Worm (Caenorhabditis elegans) whole organism, midembryonic: ENCODE data around the gene btb-18.

Source experiments
- T22C8.4 ChIP-seq: fragments of 200-800 bp; sonication (Bioruptor generic); IDR thresholded peaks from 2 replicates; pipeline ENCODE4 v1.3.6; 2022; ENCODE audit warnings: missing genetic modification characterization, missing compliant biosample characterization
- cog-1 ChIP-seq: sonication (generic microtip); optimal IDR thresholded peaks from 2 replicates; lab custom pipeline; 2016; ENCODE audit warnings: missing genetic modification characterization, missing compliant biosample characterization
- flt-1 ChIP-seq: fragments of 200-800 bp; sonication (Bioruptor generic); IDR thresholded peaks from 2 replicates; pipeline ENCODE4 v1.3.6; 2022; ENCODE audit warnings: missing genetic modification characterization, missing compliant biosample characterization
- klf-2 ChIP-seq: fragments of 200-800 bp; sonication (Bioruptor generic); conservative IDR thresholded peaks from 2 replicates; pipeline ENCODE4 v1.3.6; 2022; ENCODE audit warnings: missing genetic modification reagents, missing genetic modification characterization, missing compliant biosample characterization
- med-1 ChIP-seq: sonication (generic microtip); optimal IDR thresholded peaks from 2 replicates; lab custom pipeline; 2017; ENCODE audit warnings: missing genetic modification characterization, mild to moderate bottlenecking, missing compliant biosample characterization, antibody characterized with exemption, missing genetic modification reagents; ENCODE audit not compliant: insufficient read depth
- ref-1 ChIP-seq: fragments of 200-800 bp; sonication (Bioruptor generic); conservative IDR thresholded peaks from 2 replicates; pipeline ENCODE4 v1.3.6; 2022; ENCODE audit warnings: missing genetic modification reagents, missing genetic modification characterization, missing compliant biosample characterization
- tab-1 ChIP-seq: fragments of 200-800 bp; sonication (Bioruptor generic); IDR thresholded peaks from 2 replicates; pipeline ENCODE4 v1.3.6; 2022; ENCODE audit warnings: missing genetic modification characterization, missing compliant biosample characterization
- ztf-23 ChIP-seq: fragments of 200-800 bp; sonication (Bioruptor generic); IDR thresholded peaks from 2 replicates; pipeline ENCODE4 v1.3.6; 2022; ENCODE audit warnings: missing genetic modification reagents, missing genetic modification characterization, missing compliant biosample characterization
- ztf-29 ChIP-seq: fragments of 200-800 bp; sonication (Bioruptor generic); IDR thresholded peaks from 2 replicates; pipeline ENCODE4 v1.3.6; 2022; ENCODE audit warnings: missing genetic modification reagents, missing genetic modification characterization, missing compliant biosample characterization

btb-18 gene

ce11 chrII:3299457-3299856, 1.4 kb downstream of the btb-18 start, which contains the start of gene btb-22:
TSS of gene btb-22 (plus strand) at chrII:3299757.
- TF ChIP-seq cog-1 (tag; lab: Kevin White, UChicago) = no peak
- no peak for TF ChIP-seq flt-1 (GFP tag; lab: Robert Waterston, UW)
- TF ChIP-seq klf-2 = no peak
- TF ChIP-seq ref-1 (GFP tag; lab: Robert Waterston, UW) = no peak
- TF ChIP-seq ztf-23 (GFP tag; lab: Robert Waterston, UW) = no peak
- TF ChIP-seq tab-1 (GFP tag; lab: Robert Waterston, UW) = no peak
- no peak for TF ChIP-seq med-1
- no peak for TF ChIP-seq ztf-29 (GFP tag; lab: Robert Waterston, UW)
- no peak for TF ChIP-seq T22C8.4 (GFP tag; lab: Robert Waterston, UW)

DNA sequence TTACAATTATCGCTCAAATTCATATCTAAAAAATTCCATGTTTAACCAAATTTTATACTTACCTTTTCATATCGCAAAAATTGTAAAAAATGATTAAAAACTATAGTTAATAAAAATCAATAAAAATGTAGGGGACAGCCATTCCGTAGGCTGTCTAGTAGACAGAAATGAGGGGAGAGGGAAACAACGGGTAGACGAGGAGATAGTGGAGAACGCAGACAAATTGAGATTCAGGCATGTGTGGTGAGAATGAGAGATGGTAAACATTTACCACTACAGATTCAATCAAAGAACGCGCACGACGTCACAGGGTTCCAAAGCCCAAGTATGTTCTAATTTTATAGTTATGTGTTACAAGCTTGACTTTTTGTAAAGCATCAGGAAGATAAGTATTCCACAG, 5.6 kb downstream of the btb-18 start:
- TF ChIP-seq ztf-29 (GFP tag; lab: Robert Waterston, UW) = no peak
- peak; percentile 12 for TF ChIP-seq cog-1 (tag; lab: Kevin White, UChicago)
- no peak for TF ChIP-seq klf-2
- peak; percentile 32; the same call in 1 of the 2 replicates for TF ChIP-seq T22C8.4 (GFP tag; lab: Robert Waterston, UW)
- no peak for TF ChIP-seq flt-1 (GFP tag; lab: Robert Waterston, UW)

DNA sequence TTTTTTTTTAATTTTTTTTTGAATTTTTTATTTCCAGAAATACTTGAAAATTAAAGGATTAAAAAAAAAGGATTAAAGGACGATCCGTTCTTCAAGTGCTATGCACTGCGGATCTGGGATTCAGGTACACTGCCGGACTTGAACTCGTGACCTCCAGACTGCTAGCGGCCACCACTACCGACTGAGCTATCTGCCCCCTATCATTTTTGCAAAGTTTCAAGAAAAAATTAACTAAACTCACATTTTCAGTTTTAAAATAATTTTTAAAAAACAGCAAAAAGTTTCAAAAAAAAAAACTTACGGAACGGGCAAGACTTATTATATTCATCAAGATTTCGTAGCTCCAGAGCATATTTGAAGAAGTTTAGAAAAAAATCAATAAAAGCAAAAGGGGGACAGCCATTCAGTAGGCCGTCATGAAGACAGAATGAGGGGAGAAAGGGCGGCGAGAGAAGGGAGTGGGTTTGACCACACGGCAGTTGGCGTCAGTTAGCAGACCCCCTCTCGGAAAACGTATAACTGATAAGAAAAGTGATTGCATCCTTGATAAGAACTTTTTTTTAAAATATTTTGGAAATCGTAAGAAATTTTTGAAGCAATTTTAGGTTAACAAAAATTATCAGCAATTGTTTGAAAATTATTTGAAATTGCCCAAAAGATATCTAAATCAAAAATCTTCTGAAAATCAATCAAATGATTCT, 13.1 kb downstream of the btb-18 start:
- TF ChIP-seq T22C8.4 (GFP tag; lab: Robert Waterston, UW) (peak; percentile 48), med-1 (no peak)

DNA sequence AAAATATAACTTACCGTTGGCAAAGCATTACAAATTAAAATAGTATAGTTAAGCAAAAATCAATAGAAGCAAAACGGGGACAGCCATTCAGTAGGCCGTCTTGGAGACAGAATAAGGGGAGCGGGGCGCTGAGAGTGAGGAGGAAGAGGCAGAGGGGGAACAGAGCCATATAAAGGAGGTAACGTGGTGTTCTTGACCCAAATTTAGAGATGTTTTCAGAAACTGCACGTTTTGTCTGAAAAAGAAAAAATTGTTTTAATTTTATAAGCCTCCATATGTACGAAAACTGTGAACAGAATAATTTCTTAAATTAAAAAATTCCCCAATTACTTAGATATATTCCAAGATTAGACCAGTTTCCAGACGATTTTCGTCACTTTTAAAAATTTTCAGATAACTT, 15.4 kb downstream of the btb-18 start, which contains the start of gene F39E9.6:
F39E9.6 (minus strand) TSS at position 101 of the 400 bp plus-strand sequence.
- no peak for TF ChIP-seq klf-2
- TF ChIP-seq ztf-23 (GFP tag; lab: Robert Waterston, UW) = no peak
- TF ChIP-seq T22C8.4 (GFP tag; lab: Robert Waterston, UW) = no peak
- no peak for TF ChIP-seq med-1
- no peak for TF ChIP-seq ref-1 (GFP tag; lab: Robert Waterston, UW)
- no peak for TF ChIP-seq cog-1 (tag; lab: Kevin White, UChicago)
- TF ChIP-seq ztf-29 (GFP tag; lab: Robert Waterston, UW) = no peak
- no peak for TF ChIP-seq tab-1 (GFP tag; lab: Robert Waterston, UW)
- TF ChIP-seq flt-1 (GFP tag; lab: Robert Waterston, UW) = no peak

- TF ChIP-seq cog-1 (tag; lab: Kevin White, UChicago) (no peak), ztf-23 (GFP tag; lab: Robert Waterston, UW) (no peak), ztf-29 (GFP tag; lab: Robert Waterston, UW) (no peak), klf-2 (no peak), flt-1 (GFP tag; lab: Robert Waterston, UW) (no peak), ref-1 (GFP tag; lab: Robert Waterston, UW) (no peak), tab-1 (GFP tag; lab: Robert Waterston, UW) (no peak), med-1 (no peak), T22C8.4 (GFP tag; lab: Robert Waterston, UW) (no peak)
These were observed 20.8 kb downstream of the btb-18 start for ce11 chrII:3318839-3319238.

DNA sequence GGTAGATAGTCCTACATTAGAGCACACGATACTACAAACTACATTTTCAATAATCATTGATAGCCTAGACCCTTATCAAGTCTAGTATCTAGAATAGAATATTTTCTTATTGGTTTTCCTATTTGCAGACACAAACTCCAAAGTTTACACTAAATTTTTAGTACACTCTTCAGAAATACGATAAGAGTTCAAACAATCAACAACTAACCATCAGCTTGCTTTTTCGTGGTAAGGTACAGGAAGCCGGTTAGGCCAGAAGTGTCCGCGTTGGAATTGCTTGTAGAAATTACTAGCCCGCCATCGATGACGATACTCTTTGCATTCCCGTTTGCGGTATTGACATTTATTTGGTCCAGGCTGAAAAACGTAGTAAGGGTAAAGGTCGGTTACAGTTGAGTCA, 24.2 kb downstream of the btb-18 start, which contains the start of gene Y46D2A.1:
Y46D2A.1 (plus strand) TSS at position 301 of the 400 bp plus-strand sequence.
- TF ChIP-seq klf-2 (no peak), tab-1 (GFP tag; lab: Robert Waterston, UW) (no peak), ztf-29 (GFP tag; lab: Robert Waterston, UW) (no peak), cog-1 (tag; lab: Kevin White, UChicago) (no peak), ztf-23 (GFP tag; lab: Robert Waterston, UW) (no peak), ref-1 (GFP tag; lab: Robert Waterston, UW) (no peak), med-1 (no peak), flt-1 (GFP tag; lab: Robert Waterston, UW) (no peak), T22C8.4 (GFP tag; lab: Robert Waterston, UW) (no peak)

ce11 chrII:3323179-3323578, 25.2 kb downstream of the btb-18 start, which contains the start of gene Y46D2A.2:
TSS of gene Y46D2A.2 (minus strand) at chrII:3323279.
- no peak for TF ChIP-seq ref-1 (GFP tag; lab: Robert Waterston, UW)
- TF ChIP-seq flt-1 (GFP tag; lab: Robert Waterston, UW) = no peak
- no peak for TF ChIP-seq ztf-29 (GFP tag; lab: Robert Waterston, UW)
- TF ChIP-seq cog-1 (tag; lab: Kevin White, UChicago) = no peak
- no peak for TF ChIP-seq klf-2
- TF ChIP-seq ztf-23 (GFP tag; lab: Robert Waterston, UW) = no peak
- TF ChIP-seq med-1 = no peak
- TF ChIP-seq tab-1 (GFP tag; lab: Robert Waterston, UW) = no peak
- TF ChIP-seq T22C8.4 (GFP tag; lab: Robert Waterston, UW) = no peak

- no peak for TF ChIP-seq ztf-23 (GFP tag; lab: Robert Waterston, UW)
- no peak for TF ChIP-seq ztf-29 (GFP tag; lab: Robert Waterston, UW)
- no peak for TF ChIP-seq flt-1 (GFP tag; lab: Robert Waterston, UW)
- no peak for TF ChIP-seq cog-1 (tag; lab: Kevin White, UChicago)
These were observed 29.1 kb downstream of the btb-18 start, which contains the start of gene Y46D2A.3 for ce11 chrII:3327104-3327503. TSS of gene Y46D2A.3 (minus strand) at chrII:3327204.

- TF ChIP-seq flt-1 (GFP tag; lab: Robert Waterston, UW) (no peak), ztf-29 (GFP tag; lab: Robert Waterston, UW) (no peak), T22C8.4 (GFP tag; lab: Robert Waterston, UW) (no peak), ref-1 (GFP tag; lab: Robert Waterston, UW) (no peak), tab-1 (GFP tag; lab: Robert Waterston, UW) (no peak), ztf-23 (GFP tag; lab: Robert Waterston, UW) (no peak), cog-1 (tag; lab: Kevin White, UChicago) (no peak), klf-2 (no peak), med-1 (no peak)
These were observed 34.0 kb downstream of the btb-18 start, which contains the start of gene irld-27 for ce11 chrII:3332039-3332438. TSS of gene irld-27 (plus strand) at chrII:3332339.
